Fruit fly (Drosophila melanogaster): ENCODE measurements around the gene spen.

Gene spen

dm6 chr2L:243819-244218, 85.0 kb downstream of the spen start (continued):
- TF ChIP-seq E2f1 (GFP tag; IDR thresholded peaks at IDR 0.05) (0 out of 2 replicates have a peak, but pooled peaks have one; percentile 6), CG31441 (GFP tag; IDR thresholded peaks at IDR 0.05) (no peak), CG12155 (GFP tag; optimal IDR thresholded peaks at IDR 0.05) (no peak), CG2875 (GFP tag; optimal IDR thresholded peaks at IDR 0.05) (no peak), CG6689 (GFP tag; IDR thresholded peaks at IDR 0.05) (peak; percentile 36; the same call in 1 of the 2 replicates), Fer1 (GFP tag; optimal IDR thresholded peaks at IDR 0.05) (peak; percentile 21), CG2889 (GFP tag; IDR thresholded peaks at IDR 0.05) (no peak), pita (GFP tag; optimal IDR thresholded peaks at IDR 0.05) (no peak), pros (GFP tag; optimal IDR thresholded peaks at IDR 0.05) (no peak), crc (GFP tag; optimal IDR thresholded peaks at IDR 0.05) (no peak), Ets65A (GFP tag) (no peak), CG4617 (GFP tag; optimal IDR thresholded peaks at IDR 0.05; ENCODE audit: borderline replicate concordance) (no peak), Opbp (GFP tag; IDR thresholded peaks at IDR 0.05; ENCODE audit: partially characterized antibody) (no peak), pan (optimal IDR thresholded peaks at IDR 0.05) (no peak), pan (GFP tag; optimal IDR thresholded peaks at IDR 0.05 in 1 of 2, IDR thresholded peaks at IDR 0.05 in 1 of 2) (peak in 1 of 2 experiments; percentile 56), CG12071 (GFP tag; optimal IDR thresholded peaks at IDR 0.05) (no peak), nerfin-2 (GFP tag; IDR thresholded peaks at IDR 0.05; ENCODE audit: partially characterized antibody) (no peak), h (optimal IDR thresholded peaks at IDR 0.05) (no peak), sens-2 (GFP tag; IDR thresholded peaks at IDR 0.05) (no peak), Vsx1 (GFP tag; optimal IDR thresholded peaks at IDR 0.05) (no peak), ash1 (GFP tag; optimal IDR thresholded peaks at IDR 0.05) (no peak), Rx (GFP tag; IDR thresholded peaks at IDR 0.05) (no peak), NfI (GFP tag; optimal IDR thresholded peaks at IDR 0.05) (no peak), Nf-YC (tag; optimal IDR thresholded peaks at IDR 0.05) (peak; percentile 88), ssp (GFP tag; IDR thresholded peaks at IDR 0.05) (no peak), pnt (GFP tag; optimal IDR thresholded peaks at IDR 0.05) (no peak), br (optimal IDR thresholded peaks at IDR 0.05) (no peak), Gsc (GFP tag; IDR thresholded peaks at IDR 0.05) (no peak), CHES-1-like (GFP tag; optimal IDR thresholded peaks at IDR 0.05) (no peak), pzg (GFP tag; optimal IDR thresholded peaks at IDR 0.05) (no peak), CG13296 (GFP tag; optimal IDR thresholded peaks at IDR 0.05) (peak; percentile 3), H2.0 (GFP tag; IDR thresholded peaks at IDR 0.05) (no peak), CG6175 (GFP tag; IDR thresholded peaks at IDR 0.05) (no peak), CG17385 (GFP tag; optimal IDR thresholded peaks at IDR 0.05) (peak; percentile 24), CG7271 (tag; optimal IDR thresholded peaks at IDR 0.05) (no peak), Spps (tag; optimal IDR thresholded peaks at IDR 0.05) (no peak), CG14710 (tag; optimal IDR thresholded peaks at IDR 0.05) (no peak), NC2β (GFP tag; optimal IDR thresholded peaks at IDR 0.05) (no peak), Optix (GFP tag; IDR thresholded peaks at IDR 0.05) (no peak), CG14014 (GFP tag; IDR thresholded peaks at IDR 0.05) (0 out of 2 replicates have a peak, but pooled peaks have one; percentile 33), so (GFP tag; IDR thresholded peaks at IDR 0.05) (no peak), Hsf (GFP tag; optimal IDR thresholded peaks at IDR 0.05) (no peak), CG3995 (GFP tag; optimal IDR thresholded peaks at IDR 0.05) (no peak), lab (GFP tag; optimal IDR thresholded peaks at IDR 0.05) (peak; percentile 53), CG6813 (GFP tag; optimal IDR thresholded peaks at IDR 0.05) (no peak), pho (GFP tag; optimal IDR thresholded peaks at IDR 0.05) (no peak), CG8388 (GFP tag; optimal IDR thresholded peaks at IDR 0.05) (no peak), CG12236 (GFP tag; optimal IDR thresholded peaks at IDR 0.05) (no peak), HLH3B (GFP tag; IDR thresholded peaks at IDR 0.05) (no peak), otp (GFP tag; IDR thresholded peaks at IDR 0.05) (no peak), nau (GFP tag; optimal IDR thresholded peaks at IDR 0.05) (no peak), CG1832 (GFP tag; optimal IDR thresholded peaks at IDR 0.05) (no peak), D19A (tag; optimal IDR thresholded peaks at IDR 0.05) (no peak)
